Worm (Caenorhabditis elegans): ENCODE results near the gene rgs-2.

The rgs-2 gene

ce11 chrX:12761778-12762177 lies 49.3 kb downstream of the rgs-2 start, which contains the start of gene cept-1:
TSS of gene cept-1 (plus strand) at chrX:12762078.
- TF ChIP-seq ceh-28 (tag; optimal IDR thresholded peaks at IDR 0.05) (no peak), eor-1 (tag; optimal IDR thresholded peaks at IDR 0.05) (no peak), elt-2 (tag; optimal IDR thresholded peaks at IDR 0.05) (no peak), lin-15B (tag; optimal IDR thresholded peaks at IDR 0.05) (no peak), ceh-9 (tag; optimal IDR thresholded peaks at IDR 0.05) (no peak), hmg-11 (tag; optimal IDR thresholded peaks at IDR 0.05) (no peak), nfya-1 (tag; optimal IDR thresholded peaks at IDR 0.05; ENCODE audit: insufficient read depth) (no peak), tbx-2 (tag; optimal IDR thresholded peaks at IDR 0.05) (no peak), nhr-76 (tag; optimal IDR thresholded peaks at IDR 0.05) (no peak), elt-1 (tag; optimal IDR thresholded peaks at IDR 0.05) (no peak), elt-3 (tag; optimal IDR thresholded peaks at IDR 0.05) (no peak), snpc-4 (tag; optimal IDR thresholded peaks at IDR 0.05) (no peak)

- no peak for TF ChIP-seq egl-27 (tag; optimal IDR thresholded peaks at IDR 0.05)
- TF ChIP-seq pqm-1 (tag; optimal IDR thresholded peaks at IDR 0.05), result no peak
- no peak for TF ChIP-seq nhr-12 (tag; optimal IDR thresholded peaks at IDR 0.05)
- no peak for TF ChIP-seq skn-1 (tag; optimal IDR thresholded peaks at IDR 0.05)
- TF ChIP-seq jun-1 (tag; optimal IDR thresholded peaks at IDR 0.05), result no peak
- no peak for TF ChIP-seq nfya-1 (tag; optimal IDR thresholded peaks at IDR 0.05; ENCODE audit: insufficient read depth)
These were observed 51.6 kb downstream of the rgs-2 start for ce11 chrX:12764009-12764408.

ce11 chrX:12769697-12770096 lies 57.2 kb downstream of the rgs-2 start, which contains the start of gene ilc-17.1:
TSS of gene ilc-17.1 (minus strand) at chrX:12769797.
- TF ChIP-seq nfya-1 (tag; optimal IDR thresholded peaks at IDR 0.05; ENCODE audit: insufficient read depth) (no peak), elt-1 (tag; optimal IDR thresholded peaks at IDR 0.05) (no peak)
